Fruit fly (Drosophila melanogaster) whole organism, embryonic: ENCODE data around the gene Sil1.

ENCODE experiments used
- ATbp ChIP-seq: fragments of 200-800 bp; sonication (Bioruptor generic); optimal IDR thresholded peaks from 2 replicates; lab custom pipeline; 2017; ENCODE audit warnings: missing biosample characterization, mild to moderate bottlenecking, missing genetic modification characterization, missing genetic modification reagents
- Bdp1 ChIP-seq: fragments of 200-800 bp; sonication (Bioruptor generic); optimal IDR thresholded peaks from 3 replicates; lab custom pipeline; 2016; ENCODE audit warnings: missing biosample characterization, missing genetic modification characterization
- BtbVII ChIP-seq: fragments of 200-800 bp; sonication (Bioruptor generic); optimal IDR thresholded peaks from 3 replicates; lab custom pipeline; 2017; ENCODE audit warnings: missing biosample characterization, mild to moderate bottlenecking, missing genetic modification characterization
- CG10321 ChIP-seq: fragments of 200-800 bp; sonication (Bioruptor generic); IDR thresholded peaks from 2 replicates; pipeline ENCODE4 v1.3.6; 2022; ENCODE audit warnings: missing biosample characterization, missing genetic modification characterization
- CG10543 ChIP-seq: fragments of 200-800 bp; sonication (Bioruptor generic); optimal IDR thresholded peaks from 3 replicates; lab custom pipeline; 2017; ENCODE audit warnings: missing biosample characterization, mild to moderate bottlenecking, missing genetic modification characterization, moderate library complexity
- CG11560 ChIP-seq: fragments of 200-800 bp; sonication (Bioruptor generic); IDR thresholded peaks from 3 replicates; pipeline ENCODE4 v1.3.6; 2022; ENCODE audit warnings: missing biosample characterization, missing genetic modification characterization
- CG12391 ChIP-seq: fragments of 200-800 bp; sonication (Bioruptor generic); optimal IDR thresholded peaks from 3 replicates; lab custom pipeline; 2018; ENCODE audit warnings: missing biosample characterization, mild to moderate bottlenecking, missing genetic modification characterization, moderate library complexity
- CG13287 ChIP-seq: fragments of 200-800 bp; sonication (Bioruptor generic); IDR thresholded peaks from 2 replicates; pipeline ENCODE4 v1.3.6; 2022; ENCODE audit warnings: missing biosample characterization, missing genetic modification characterization; ENCODE audit not compliant: partially characterized antibody
- CG13894 ChIP-seq: fragments of 200-800 bp; sonication (Bioruptor generic); optimal IDR thresholded peaks from 3 replicates; lab custom pipeline; 2018; ENCODE audit warnings: missing biosample characterization, mild to moderate bottlenecking, missing genetic modification characterization, moderate library complexity
- CG14710 ChIP-seq: fragments of 200-800 bp; sonication (Bioruptor generic); optimal IDR thresholded peaks from 3 replicates; lab custom pipeline; 2019; ENCODE audit warnings: missing biosample characterization, mild to moderate bottlenecking, missing genetic modification characterization, moderate library complexity
- CG14860 ChIP-seq: fragments of 200-800 bp; sonication (Bioruptor generic); IDR thresholded peaks from 3 replicates; pipeline ENCODE4 v1.3.6; 2022; ENCODE audit warnings: missing biosample characterization, missing genetic modification characterization; ENCODE audit not compliant: partially characterized antibody
- CG15696 ChIP-seq: fragments of 200-800 bp; sonication (Bioruptor generic); optimal IDR thresholded peaks from 2 replicates; lab custom pipeline; 2019; ENCODE audit warnings: missing biosample characterization, mild to moderate bottlenecking, missing genetic modification characterization, moderate library complexity
- CG1602 ChIP-seq: fragments of 200-800 bp; sonication (Bioruptor generic); optimal IDR thresholded peaks from 3 replicates; lab custom pipeline; 2016; ENCODE audit warnings: missing biosample characterization, missing genetic modification characterization
- CG1832 ChIP-seq: fragments of 200-800 bp; sonication (Bioruptor generic); optimal IDR thresholded peaks from 2 replicates; lab custom pipeline; 2017; ENCODE audit warnings: missing biosample characterization, mild to moderate bottlenecking, missing genetic modification characterization, inconsistent platforms
- CG4820 ChIP-seq: fragments of 200-800 bp; sonication (Bioruptor generic); optimal IDR thresholded peaks from 3 replicates; lab custom pipeline; 2016; ENCODE audit warnings: missing biosample characterization, missing genetic modification characterization
- CG8359 ChIP-seq: fragments of 200-800 bp; sonication (Bioruptor generic); optimal IDR thresholded peaks from 2 replicates; lab custom pipeline; 2017; ENCODE audit warnings: missing biosample characterization, mild to moderate bottlenecking, missing genetic modification characterization, borderline replicate concordance
- CG8765 ChIP-seq: fragments of 200-800 bp; sonication (Bioruptor generic); IDR thresholded peaks from 2 replicates; pipeline ENCODE4 v1.3.6; 2022; ENCODE audit warnings: missing biosample characterization, missing genetic modification characterization
- CG9797 ChIP-seq: fragments of 200-800 bp; sonication (Bioruptor generic); optimal IDR thresholded peaks from 3 replicates; lab custom pipeline; 2018; ENCODE audit warnings: missing biosample characterization, mild to moderate bottlenecking, missing genetic modification characterization
- Dad ChIP-seq: fragments of 200-800 bp; sonication (Bioruptor generic); optimal IDR thresholded peaks from 3 replicates; lab custom pipeline; 2016; ENCODE audit warnings: missing biosample characterization, missing genetic modification characterization
- Doc2 ChIP-seq: fragments of 200-800 bp; sonication (Bioruptor generic); IDR thresholded peaks from 2 replicates; pipeline ENCODE4 v1.3.6; 2022; ENCODE audit warnings: missing biosample characterization, missing genetic modification characterization
- Doc3 ChIP-seq: fragments of 200-800 bp; sonication (Bioruptor generic); IDR thresholded peaks from 3 replicates; pipeline ENCODE4 v1.3.6; 2022; ENCODE audit warnings: missing biosample characterization, missing genetic modification characterization; ENCODE audit not compliant: partially characterized antibody
- Dp ChIP-seq: fragments of 200-800 bp; sonication (Bioruptor generic); optimal IDR thresholded peaks from 2 replicates; lab custom pipeline; 2018; ENCODE audit warnings: missing biosample characterization, mild to moderate bottlenecking, missing genetic modification characterization, moderate library complexity
- Ets65A ChIP-seq: fragments of 200-800 bp; sonication (Bioruptor generic); peaks from one replicate; lab custom pipeline; 2016; ENCODE audit warnings: missing biosample characterization, missing genetic modification characterization
- HmgZ ChIP-seq: fragments of 200-800 bp; sonication (Bioruptor generic); optimal IDR thresholded peaks from 2 replicates; lab custom pipeline; 2018; ENCODE audit warnings: missing biosample characterization, mild to moderate bottlenecking, missing genetic modification characterization
- Hmx ChIP-seq: fragments of 200-800 bp; sonication (Bioruptor generic); optimal IDR thresholded peaks from 2 replicates; lab custom pipeline; 2016; ENCODE audit warnings: missing biosample characterization, missing genetic modification characterization
- Med ChIP-seq: fragments of 200-800 bp; sonication (Bioruptor generic); peaks from one replicate; lab custom pipeline; 2016; ENCODE audit warnings: missing biosample characterization, missing genetic modification characterization, mild to moderate bottlenecking, inconsistent platforms, moderate library complexity
- Mrtf ChIP-seq: fragments of 200-800 bp; sonication (Bioruptor generic); IDR thresholded peaks from 3 replicates; pipeline ENCODE4 v1.3.6; 2022; ENCODE audit warnings: missing biosample characterization, missing genetic modification characterization
- NFAT ChIP-seq: fragments of 200-800 bp; sonication (Bioruptor generic); IDR thresholded peaks from 2 replicates; pipeline ENCODE4 v1.3.6; 2022; ENCODE audit warnings: missing biosample characterization, missing genetic modification characterization
- Ravus ChIP-seq: fragments of 200-800 bp; sonication (Bioruptor generic); IDR thresholded peaks from 2 replicates; pipeline ENCODE4 v1.3.6; 2022; ENCODE audit warnings: missing biosample characterization, missing genetic modification characterization
- Six4 ChIP-seq: fragments of 200-800 bp; sonication (Bioruptor generic); optimal IDR thresholded peaks from 2 replicates; lab custom pipeline; 2016; ENCODE audit warnings: missing biosample characterization, missing genetic modification characterization
- Sry-β ChIP-seq: fragments of 200-800 bp; sonication (Bioruptor generic); optimal IDR thresholded peaks from 2 replicates; lab custom pipeline; 2018; ENCODE audit warnings: missing biosample characterization, mild to moderate bottlenecking, missing genetic modification characterization, moderate library complexity
- Xbp1 ChIP-seq: fragments of 200-800 bp; sonication (Bioruptor generic); optimal IDR thresholded peaks from 3 replicates; lab custom pipeline; 2016; ENCODE audit warnings: missing biosample characterization, mild to moderate bottlenecking, missing genetic modification characterization
- Xrp1 ChIP-seq: fragments of 200-800 bp; sonication (Bioruptor generic); IDR thresholded peaks from 2 replicates; pipeline ENCODE4 v1.3.6; 2022; ENCODE audit warnings: missing biosample characterization, missing genetic modification characterization
- YL-1 ChIP-seq: fragments of 200-800 bp; sonication (Bioruptor generic); optimal IDR thresholded peaks from 3 replicates; lab custom pipeline; 2017; ENCODE audit warnings: missing biosample characterization, mild to moderate bottlenecking, missing genetic modification characterization
- amos ChIP-seq: fragments of 200-800 bp; sonication (Bioruptor generic); IDR thresholded peaks from 2 replicates; pipeline ENCODE4 v1.3.6; 2022; ENCODE audit warnings: missing biosample characterization, missing genetic modification characterization; ENCODE audit not compliant: partially characterized antibody
- ash1 ChIP-seq: fragments of 200-800 bp; sonication (Bioruptor generic); optimal IDR thresholded peaks from 2 replicates; lab custom pipeline; 2018; ENCODE audit warnings: missing biosample characterization, mild to moderate bottlenecking, missing genetic modification characterization
- ato ChIP-seq: fragments of 200-800 bp; sonication (Bioruptor generic); IDR thresholded peaks from 2 replicates; pipeline ENCODE4 v1.3.6; 2022; ENCODE audit warnings: missing biosample characterization, missing genetic modification characterization; ENCODE audit not compliant: partially characterized antibody
- cg ChIP-seq: fragments of 200-800 bp; sonication (Bioruptor generic); optimal IDR thresholded peaks from 3 replicates; lab custom pipeline; 2019; ENCODE audit warnings: missing biosample characterization, mild to moderate bottlenecking, missing genetic modification characterization, moderate library complexity
- ci ChIP-seq: fragments of 200-800 bp; sonication (Bioruptor generic); IDR thresholded peaks from 3 replicates; pipeline ENCODE4 v1.3.6; 2022; ENCODE audit warnings: missing biosample characterization, missing genetic modification characterization
- fd3F ChIP-seq: fragments of 200-800 bp; sonication (Bioruptor generic); optimal IDR thresholded peaks from 2 replicates; lab custom pipeline; 2018; ENCODE audit warnings: missing biosample characterization, mild to moderate bottlenecking, missing genetic modification characterization, moderate library complexity
- gsb ChIP-seq: fragments of 200-800 bp; sonication (Bioruptor generic); IDR thresholded peaks from 2 replicates; pipeline ENCODE4 v1.3.6; 2022; ENCODE audit warnings: missing biosample characterization, missing genetic modification characterization
- knrl ChIP-seq: fragments of 200-800 bp; sonication (Bioruptor generic); IDR thresholded peaks from 3 replicates; pipeline ENCODE4 v1.3.6; 2022; ENCODE audit warnings: missing biosample characterization, missing genetic modification characterization; ENCODE audit not compliant: partially characterized antibody
- lbe ChIP-seq: fragments of 200-800 bp; sonication (Bioruptor generic); optimal IDR thresholded peaks from 2 replicates; lab custom pipeline; 2016; ENCODE audit warnings: missing biosample characterization, mild to moderate bottlenecking, missing genetic modification characterization
- oc ChIP-seq: fragments of 200-800 bp; sonication (Bioruptor generic); optimal IDR thresholded peaks from 2 replicates; lab custom pipeline; 2018; ENCODE audit warnings: missing biosample characterization, mild to moderate bottlenecking, missing genetic modification characterization, moderate library complexity
- pros ChIP-seq: fragments of 200-800 bp; sonication (Bioruptor generic); optimal IDR thresholded peaks from 3 replicates; lab custom pipeline; 2019; ENCODE audit warnings: missing biosample characterization, mild to moderate bottlenecking, missing genetic modification characterization, moderate library complexity
- slou ChIP-seq: fragments of 200-800 bp; sonication (Bioruptor generic); optimal IDR thresholded peaks from 3 replicates; lab custom pipeline; 2016; ENCODE audit warnings: missing biosample characterization, missing genetic modification characterization
- tgo ChIP-seq: fragments of 200-800 bp; sonication (Bioruptor generic); IDR thresholded peaks from 3 replicates; pipeline ENCODE4 v1.3.6; 2022; ENCODE audit warnings: missing biosample characterization, missing genetic modification characterization
- zen2 ChIP-seq: fragments of 200-800 bp; sonication (Bioruptor generic); IDR thresholded peaks from 3 replicates; pipeline ENCODE4 v1.3.6; 2022; ENCODE audit warnings: missing biosample characterization, missing genetic modification characterization; ENCODE audit not compliant: partially characterized antibody

Gene Sil1

dm6 chr3R:25249145-25250141 lies 14.1 kb upstream of the Sil1 start, which contains the start of gene Nup358 (continued):
- TF ChIP-seq CG15696 (tag; lab: Kevin White, UChicago) = no peak
- TF ChIP-seq Xbp1 (GFP tag; lab: Kevin White, UChicago) = peak; percentile 38
- TF ChIP-seq cg (GFP tag; lab: Kevin White, UChicago) = peak; percentile 85
- TF ChIP-seq Med (GFP tag; lab: Kevin White, UChicago) = peak; percentile 72
- TF ChIP-seq Doc3 (GFP tag; lab: Robert Waterston, UW) = peak; percentile 96
- TF ChIP-seq knrl (GFP tag; lab: Robert Waterston, UW) = peak; percentile 98
- TF ChIP-seq HmgZ (tag; lab: Kevin White, UChicago) = peak; percentile 36
- TF ChIP-seq Xrp1 (GFP tag; lab: Robert Waterston, UW) = no peak
- peak; percentile 98 for TF ChIP-seq CG14860 (GFP tag; lab: Robert Waterston, UW)
- no peak for TF ChIP-seq gsb (GFP tag; lab: Robert Waterston, UW)
- TF ChIP-seq YL-1 = peak; percentile 34
- TF ChIP-seq Dp (GFP tag; lab: Kevin White, UChicago) = peak; percentile 51
- no peak for TF ChIP-seq CG8359 (GFP tag; lab: Kevin White, UChicago)
- TF ChIP-seq CG12391 (tag; lab: Kevin White, UChicago) = peak; percentile 55
- TF ChIP-seq oc (tag; lab: Kevin White, UChicago) = no peak
- TF ChIP-seq slou = no peak
- TF ChIP-seq ATbp (GFP tag; lab: Kevin White, UChicago) = no peak
- TF ChIP-seq ash1 (GFP tag; lab: Kevin White, UChicago) = no peak
- no peak for TF ChIP-seq CG11560 (tag; lab: Robert Waterston, UW)
- no peak for TF ChIP-seq Mrtf (GFP tag; lab: Robert Waterston, UW)
- TF ChIP-seq CG10321 = no peak
- no peak for TF ChIP-seq lbe (GFP tag; lab: Kevin White, UChicago)
- TF ChIP-seq tgo = no peak
- TF ChIP-seq pros = no peak
- TF ChIP-seq CG14710 = peak; percentile 55
- peak; percentile 8 for TF ChIP-seq CG9797 (GFP tag; lab: Kevin White, UChicago)
- peak; percentile 99 for TF ChIP-seq amos (GFP tag; lab: Robert Waterston, UW)
- TF ChIP-seq zen2 (GFP tag; lab: Robert Waterston, UW) = peak; percentile 98
- TF ChIP-seq CG13287 (GFP tag; lab: Robert Waterston, UW) = peak; percentile 97
- no peak for TF ChIP-seq Hmx (GFP tag; lab: Kevin White, UChicago)
- TF ChIP-seq Doc2 (GFP tag; lab: Robert Waterston, UW) = no peak
- TF ChIP-seq ci = no peak; the same call in 2 of the 3 replicates
- peak; percentile 14 for TF ChIP-seq CG10543 (GFP tag; lab: Kevin White, UChicago)
- TF ChIP-seq CG13894 (tag; lab: Kevin White, UChicago) = no peak
- TF ChIP-seq fd3F = no peak
- TF ChIP-seq ato (GFP tag; lab: Robert Waterston, UW) = peak; percentile 99
- TF ChIP-seq Dad (GFP tag; lab: Kevin White, UChicago) = no peak
- no peak for TF ChIP-seq CG1832 (GFP tag; lab: Kevin White, UChicago)
- TF ChIP-seq NFAT (GFP tag; lab: Robert Waterston, UW) = 0 out of 2 replicates have a peak, but pooled peaks have one; percentile 31
- no peak for TF ChIP-seq Bdp1
- TF ChIP-seq Ets65A (GFP tag; lab: Kevin White, UChicago) = no peak
- no peak for TF ChIP-seq CG4820
- no peak for TF ChIP-seq BtbVII (GFP tag; lab: Kevin White, UChicago)
- TF ChIP-seq CG8765 (GFP tag; lab: Robert Waterston, UW) = no peak
- no peak for TF ChIP-seq Ravus
- no peak for TF ChIP-seq CG1602 (GFP tag; lab: Kevin White, UChicago)
- no peak for TF ChIP-seq Sry-β (GFP tag; lab: Kevin White, UChicago)
- no peak for TF ChIP-seq Six4 (GFP tag; lab: Kevin White, UChicago)
